Worm (Caenorhabditis elegans): ENCODE results near the gene C04A11.1.

Gene C04A11.1

DNA sequence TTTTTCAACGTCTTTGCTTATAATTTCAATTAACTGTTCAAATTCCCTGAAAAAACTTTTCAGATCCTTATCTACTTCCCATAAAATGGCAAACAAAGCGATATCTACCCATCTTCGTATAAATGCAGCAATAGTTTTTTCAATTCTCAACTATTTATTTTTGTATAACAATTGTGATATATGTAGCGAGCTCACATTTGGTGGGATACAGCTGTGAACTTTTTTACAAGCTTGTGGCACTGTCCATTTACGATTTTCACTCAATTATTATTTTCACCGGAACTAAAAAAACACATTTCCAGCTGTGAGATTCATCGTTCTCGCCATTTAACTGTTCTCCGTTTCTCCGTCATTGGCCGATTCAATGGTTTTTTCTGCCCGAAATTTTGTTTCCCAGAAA, 9.5 kb upstream of the C04A11.1 start, which contains the start of gene C40C9.4:
Gene C40C9.4, plus strand, starts transcription at position 301 of the 400 bp plus-strand sequence.
- TF ChIP-seq B0310.2 (tag; optimal IDR thresholded peaks at IDR 0.05), result no peak
- no peak for TF ChIP-seq tbx-11 (GFP tag; IDR thresholded peaks at IDR 0.05)
- no peak for TF ChIP-seq ceh-36 (tag; optimal IDR thresholded peaks at IDR 0.05)
- no peak for TF ChIP-seq tra-4 (tag; optimal IDR thresholded peaks at IDR 0.05)
- TF ChIP-seq ceh-13 (GFP tag; optimal IDR thresholded peaks at IDR 0.05), result no peak
- no peak for TF ChIP-seq tbx-37 (GFP tag; conservative IDR thresholded peaks at IDR 0.05)
- no peak for TF ChIP-seq sea-1 (GFP tag; conservative IDR thresholded peaks at IDR 0.05)
- no peak for TF ChIP-seq hnd-1 (tag; optimal IDR thresholded peaks at IDR 0.05)
- no peak for TF ChIP-seq ets-7 (tag; optimal IDR thresholded peaks at IDR 0.05)
- TF ChIP-seq hmbx-1 (tag; optimal IDR thresholded peaks at IDR 0.05), result no peak
- no peak for TF ChIP-seq pes-1 (GFP tag; IDR thresholded peaks at IDR 0.05)

ce11 chrX:13653573-13653972, 6.7 kb upstream of the C04A11.1 start:
- TF ChIP-seq ama-1 (optimal IDR thresholded peaks at IDR 0.05), result no peak
- peak; percentile 80 for TF ChIP-seq scrt-1 (GFP tag; IDR thresholded peaks at IDR 0.05)
- peak; percentile 82 for TF ChIP-seq sea-1 (GFP tag; conservative IDR thresholded peaks at IDR 0.05)
- peak; percentile 74 for TF ChIP-seq flt-1 (GFP tag; IDR thresholded peaks at IDR 0.05)
- peak; percentile 69; the same call in 1 of the 2 replicates for TF ChIP-seq tbx-11 (GFP tag; IDR thresholded peaks at IDR 0.05)
- TF ChIP-seq hmg-4 (GFP tag; optimal IDR thresholded peaks at IDR 0.05), result peak; percentile 53
- TF ChIP-seq aly-1 (tag; optimal IDR thresholded peaks at IDR 0.05), result peak; percentile 19
- TF ChIP-seq F13C5.2 (tag; optimal IDR thresholded peaks at IDR 0.05), result no peak
- peak; percentile 87 for TF ChIP-seq pes-1 (GFP tag; IDR thresholded peaks at IDR 0.05)
- peak; percentile 61 for TF ChIP-seq ceh-36 (tag; optimal IDR thresholded peaks at IDR 0.05)
- no peak for TF ChIP-seq tra-4 (tag; optimal IDR thresholded peaks at IDR 0.05)
- TF ChIP-seq hnd-1 (tag; optimal IDR thresholded peaks at IDR 0.05), result peak; percentile 45
- no peak for TF ChIP-seq hmbx-1 (tag; optimal IDR thresholded peaks at IDR 0.05)
- TF ChIP-seq ceh-13 (GFP tag; optimal IDR thresholded peaks at IDR 0.05), result peak; percentile 8
- TF ChIP-seq tbx-37 (GFP tag; conservative IDR thresholded peaks at IDR 0.05), result peak; percentile 72
- peak; percentile 58 for TF ChIP-seq B0310.2 (tag; optimal IDR thresholded peaks at IDR 0.05)

ce11 chrX:13654276-13654675, 6.0 kb upstream of the C04A11.1 start:
- no peak for TF ChIP-seq tra-4 (tag; optimal IDR thresholded peaks at IDR 0.05)

ce11 chrX:13655769-13656168, 4.5 kb upstream of the C04A11.1 start:
- no peak for TF ChIP-seq B0310.2 (tag; optimal IDR thresholded peaks at IDR 0.05)
- no peak for TF ChIP-seq ama-1 (optimal IDR thresholded peaks at IDR 0.05)
- no peak for TF ChIP-seq hmbx-1 (tag; optimal IDR thresholded peaks at IDR 0.05)

ce11 chrX:13663641-13664633, 3.6 kb downstream of the C04A11.1 start, which contains the start of gene C04A11.5:
Gene C04A11.5 (plus strand): TSS chrX:13664583.
- TF ChIP-seq ets-7 (tag; optimal IDR thresholded peaks at IDR 0.05) (no peak), hmg-4 (GFP tag; optimal IDR thresholded peaks at IDR 0.05) (no peak), scrt-1 (GFP tag; IDR thresholded peaks at IDR 0.05) (no peak), hmbx-1 (tag; optimal IDR thresholded peaks at IDR 0.05) (no peak), tbx-37 (GFP tag; conservative IDR thresholded peaks at IDR 0.05) (no peak), F13C5.2 (tag; optimal IDR thresholded peaks at IDR 0.05) (no peak), sea-1 (GFP tag; conservative IDR thresholded peaks at IDR 0.05) (no peak), tbx-11 (GFP tag; IDR thresholded peaks at IDR 0.05) (no peak), hnd-1 (tag; optimal IDR thresholded peaks at IDR 0.05) (no peak), pes-1 (GFP tag; IDR thresholded peaks at IDR 0.05) (no peak), ama-1 (optimal IDR thresholded peaks at IDR 0.05) (no peak), ceh-36 (tag; optimal IDR thresholded peaks at IDR 0.05) (no peak), ceh-13 (GFP tag; optimal IDR thresholded peaks at IDR 0.05) (no peak), flt-1 (GFP tag; IDR thresholded peaks at IDR 0.05) (no peak), B0310.2 (tag; optimal IDR thresholded peaks at IDR 0.05) (no peak), aly-1 (tag; optimal IDR thresholded peaks at IDR 0.05) (no peak), tra-4 (tag; optimal IDR thresholded peaks at IDR 0.05) (no peak)

ce11 chrX:13665447-13665846, 5.1 kb downstream of the C04A11.1 start:
- peak; percentile 100 for TF ChIP-seq hmg-4 (GFP tag; optimal IDR thresholded peaks at IDR 0.05)
- TF ChIP-seq B0310.2 (tag; optimal IDR thresholded peaks at IDR 0.05), result peak; percentile 99
- TF ChIP-seq hnd-1 (tag; optimal IDR thresholded peaks at IDR 0.05), result peak; percentile 96
- TF ChIP-seq sea-1 (GFP tag; conservative IDR thresholded peaks at IDR 0.05), result peak; percentile 100
- TF ChIP-seq hmbx-1 (tag; optimal IDR thresholded peaks at IDR 0.05), result peak; percentile 94
- TF ChIP-seq tbx-11 (GFP tag; IDR thresholded peaks at IDR 0.05), result peak; percentile 99
- TF ChIP-seq ets-7 (tag; optimal IDR thresholded peaks at IDR 0.05), result peak; percentile 97
- TF ChIP-seq scrt-1 (GFP tag; IDR thresholded peaks at IDR 0.05), result peak; percentile 100
- peak; percentile 98 for TF ChIP-seq tra-4 (tag; optimal IDR thresholded peaks at IDR 0.05)
- no peak for TF ChIP-seq ama-1 (optimal IDR thresholded peaks at IDR 0.05)
- peak; percentile 99 for TF ChIP-seq flt-1 (GFP tag; IDR thresholded peaks at IDR 0.05)
- TF ChIP-seq aly-1 (tag; optimal IDR thresholded peaks at IDR 0.05), result peak; percentile 99
- peak; percentile 99 for TF ChIP-seq tbx-37 (GFP tag; conservative IDR thresholded peaks at IDR 0.05)
- peak; percentile 97 for TF ChIP-seq ceh-36 (tag; optimal IDR thresholded peaks at IDR 0.05)
- TF ChIP-seq ceh-13 (GFP tag; optimal IDR thresholded peaks at IDR 0.05), result peak; percentile 99
- TF ChIP-seq F13C5.2 (tag; optimal IDR thresholded peaks at IDR 0.05), result peak; percentile 100
- TF ChIP-seq pes-1 (GFP tag; IDR thresholded peaks at IDR 0.05), result peak; percentile 99

- TF ChIP-seq hnd-1 (tag; optimal IDR thresholded peaks at IDR 0.05), result no peak
- TF ChIP-seq scrt-1 (GFP tag; IDR thresholded peaks at IDR 0.05), result no peak
- no peak for TF ChIP-seq sea-1 (GFP tag; conservative IDR thresholded peaks at IDR 0.05)
- no peak for TF ChIP-seq hmg-4 (GFP tag; optimal IDR thresholded peaks at IDR 0.05)
- TF ChIP-seq ceh-13 (GFP tag; optimal IDR thresholded peaks at IDR 0.05), result no peak
- TF ChIP-seq flt-1 (GFP tag; IDR thresholded peaks at IDR 0.05), result no peak
- TF ChIP-seq tbx-11 (GFP tag; IDR thresholded peaks at IDR 0.05), result no peak
- TF ChIP-seq tra-4 (tag; optimal IDR thresholded peaks at IDR 0.05), result no peak
- TF ChIP-seq aly-1 (tag; optimal IDR thresholded peaks at IDR 0.05), result no peak
- TF ChIP-seq pes-1 (GFP tag; IDR thresholded peaks at IDR 0.05), result no peak
Observed at ce11 chrX:13666864-13667263, 6.6 kb downstream of the C04A11.1 start.
